Worm (Caenorhabditis elegans) whole organism, L4 larva: Measurements from ENCODE around the gene F42G2.5.

Source experiments
- F49E8.2 ChIP-seq: sonication (generic microtip); optimal IDR thresholded peaks from 2 replicates; lab custom pipeline; 2016; ENCODE audit warnings: missing compliant biosample characterization, mild to moderate bottlenecking, missing genetic modification characterization, borderline replicate concordance
- R02D3.7 ChIP-seq: fragments of 150-350 bp; sonication (generic microtip); optimal IDR thresholded peaks from 3 replicates; lab custom pipeline; 2014; ENCODE audit warnings: missing biosample characterization, missing genetic modification characterization
- T20F7.1 ChIP-seq: fragments of 200-800 bp; sonication (Bioruptor generic); optimal IDR thresholded peaks from 2 replicates; lab custom pipeline; 2018; ENCODE audit warnings: mild to moderate bottlenecking, missing genetic modification characterization, missing compliant biosample characterization
- Y105C5A.15 ChIP-seq: fragments of 200-800 bp; sonication (Bioruptor generic); IDR thresholded peaks from 2 replicates; pipeline ENCODE4 v1.3.6; 2022; ENCODE audit warnings: missing genetic modification characterization, missing compliant biosample characterization
- Y75B8A.6 ChIP-seq: fragments of 200-800 bp; sonication (Bioruptor generic); IDR thresholded peaks from 2 replicates; pipeline ENCODE4 v1.3.6; 2022; ENCODE audit warnings: missing genetic modification reagents, missing genetic modification characterization, missing compliant biosample characterization
- ZK337.2 ChIP-seq: fragments of 200-800 bp; sonication (Bioruptor generic); IDR thresholded peaks from 2 replicates; pipeline ENCODE4 v1.3.6; 2022; ENCODE audit warnings: missing genetic modification reagents, missing genetic modification characterization, missing compliant biosample characterization
- aly-2 ChIP-seq: sonication (generic microtip); optimal IDR thresholded peaks from 2 replicates; lab custom pipeline; 2018; ENCODE audit warnings: missing biosample characterization, missing genetic modification characterization
- ama-1 ChIP-seq: fragments of 150-350 bp; optimal IDR thresholded peaks from 2 replicates; lab custom pipeline; 2014; ENCODE audit warnings: inconsistent platforms, mixed read lengths
- attf-4 ChIP-seq: sonication (generic microtip); optimal IDR thresholded peaks from 3 replicates; lab custom pipeline; 2017; ENCODE audit warnings: missing biosample characterization, missing genetic modification characterization
- ceh-20 ChIP-seq: fragments of 200-800 bp; sonication (Bioruptor generic); IDR thresholded peaks from 2 replicates; pipeline ENCODE4 v1.3.6; 2022; ENCODE audit warnings: missing genetic modification reagents, missing genetic modification characterization, missing compliant biosample characterization
- ceh-44 ChIP-seq: fragments of 200-800 bp; sonication (Bioruptor generic); IDR thresholded peaks from 2 replicates; pipeline ENCODE4 v1.3.6; 2022; ENCODE audit warnings: missing genetic modification reagents, missing genetic modification characterization, missing compliant biosample characterization
- ceh-62 ChIP-seq: sonication (generic microtip); optimal IDR thresholded peaks from 2 replicates; lab custom pipeline; 2017; ENCODE audit warnings: missing biosample characterization, missing genetic modification characterization
- ceh-82 ChIP-seq: sonication (generic microtip); optimal IDR thresholded peaks from 2 replicates; lab custom pipeline; 2017; ENCODE audit warnings: missing biosample characterization, missing genetic modification characterization
- cey-2 ChIP-seq: sonication (generic microtip); optimal IDR thresholded peaks from 3 replicates; lab custom pipeline; 2017; ENCODE audit warnings: missing genetic modification characterization, mild to moderate bottlenecking, missing compliant biosample characterization, antibody characterized with exemption, borderline replicate concordance; ENCODE audit not compliant: insufficient read depth
- daf-12 ChIP-seq: fragments of 150-350 bp; optimal IDR thresholded peaks from 2 replicates; lab custom pipeline; 2014; ENCODE audit warnings: missing biosample characterization, missing genetic modification reagents, missing genetic modification characterization
- daf-16 ChIP-seq, 3 experiments: sonication (generic microtip); optimal IDR thresholded peaks; 2 replicates each; lab custom pipeline; 2016 to 2017; ENCODE audit warnings: missing genetic modification characterization in 3 of 3, missing genetic modification reagents in 3 of 3, mild to moderate bottlenecking in 2 of 3, missing compliant biosample characterization in 2 of 3, missing biosample characterization in 1 of 3, moderate library complexity in 1 of 3
- dmd-6 ChIP-seq: fragments of 200-800 bp; sonication (Bioruptor generic); IDR thresholded peaks from 2 replicates; pipeline ENCODE4 v1.3.6; 2022; ENCODE audit warnings: missing genetic modification reagents, missing genetic modification characterization, missing compliant biosample characterization
- dmd-8 ChIP-seq: fragments of 200-800 bp; sonication (Bioruptor generic); IDR thresholded peaks from 2 replicates; pipeline ENCODE4 v1.3.6; 2022; ENCODE audit warnings: missing genetic modification characterization, missing compliant biosample characterization
- dmd-9 ChIP-seq: fragments of 200-800 bp; sonication (Bioruptor generic); IDR thresholded peaks from 2 replicates; pipeline ENCODE4 v1.3.6; 2022; ENCODE audit warnings: missing genetic modification reagents, missing genetic modification characterization, missing compliant biosample characterization
- dve-1 ChIP-seq: sonication (generic microtip); optimal IDR thresholded peaks from 2 replicates; lab custom pipeline; 2017; ENCODE audit warnings: antibody characterized with exemption, mild to moderate bottlenecking, missing genetic modification characterization, missing compliant biosample characterization; ENCODE audit not compliant: insufficient read depth
- egl-27 ChIP-seq: sonication (generic microtip); optimal IDR thresholded peaks from 3 replicates; lab custom pipeline; 2017; ENCODE audit warnings: missing biosample characterization, missing genetic modification reagents, missing genetic modification characterization
- egl-43 ChIP-seq: fragments of 200-800 bp; sonication (Bioruptor generic); IDR thresholded peaks from 2 replicates; pipeline ENCODE4 v1.3.6; 2022; ENCODE audit warnings: missing genetic modification reagents, missing genetic modification characterization, missing compliant biosample characterization
- hlh-11 ChIP-seq: fragments of 200-800 bp; sonication (Bioruptor generic); optimal IDR thresholded peaks from 2 replicates; lab custom pipeline; 2018; ENCODE audit warnings: mild to moderate bottlenecking, missing genetic modification characterization, missing compliant biosample characterization
- hlh-30 ChIP-seq: sonication (generic microtip); optimal IDR thresholded peaks from 2 replicates; lab custom pipeline; 2017; ENCODE audit warnings: antibody characterized with exemption, mild to moderate bottlenecking, missing genetic modification characterization, missing compliant biosample characterization; ENCODE audit not compliant: insufficient read depth
- jun-1 ChIP-seq: fragments of 150-350 bp; optimal IDR thresholded peaks from 2 replicates; lab custom pipeline; 2014; ENCODE audit warnings: missing biosample characterization, missing genetic modification reagents, missing genetic modification characterization
- lin-1 ChIP-seq: fragments of 200-800 bp; sonication (Bioruptor generic); IDR thresholded peaks from 2 replicates; pipeline ENCODE4 v1.3.6; 2022; ENCODE audit warnings: missing genetic modification reagents, missing genetic modification characterization, missing compliant biosample characterization
- lin-38 ChIP-seq: fragments of 200-800 bp; sonication (Bioruptor generic); IDR thresholded peaks from 2 replicates; pipeline ENCODE4 v1.3.6; 2022; ENCODE audit warnings: missing genetic modification reagents, missing genetic modification characterization, missing compliant biosample characterization
- lsy-2 ChIP-seq, 2 experiments: fragments of 150-350 bp in 1 of 2; sonication (generic microtip) in 1 of 2; optimal IDR thresholded peaks; 2 replicates each; lab custom pipeline; 2014 to 2017; ENCODE audit warnings: missing biosample characterization in 2 of 2, missing genetic modification characterization in 2 of 2
- madf-5 ChIP-seq, 2 experiments: fragments of 200-800 bp; sonication (Bioruptor generic); IDR thresholded peaks; 2 replicates each; pipeline ENCODE4 v1.3.6; 2022; ENCODE audit warnings: missing compliant biosample characterization in 2 of 2, missing genetic modification characterization in 2 of 2
- mdl-1 ChIP-seq, 2 experiments: fragments of 150-350 bp in 1 of 2; sonication (generic microtip) in 1 of 2; optimal IDR thresholded peaks; 2 replicates each; lab custom pipeline; 2014 to 2017; ENCODE audit warnings: missing biosample characterization in 2 of 2, missing genetic modification characterization in 2 of 2
- mep-1 ChIP-seq: fragments of 150-350 bp; sonication (generic microtip); optimal IDR thresholded peaks from 3 replicates; lab custom pipeline; 2014; ENCODE audit warnings: missing biosample characterization, missing genetic modification characterization
- mxl-3 ChIP-seq: fragments of 200-800 bp; sonication (Bioruptor generic); optimal IDR thresholded peaks from 2 replicates; lab custom pipeline; 2018; ENCODE audit warnings: mild to moderate bottlenecking, missing genetic modification characterization, missing compliant biosample characterization
- nhr-102 ChIP-seq: sonication (generic microtip); optimal IDR thresholded peaks from 2 replicates; lab custom pipeline; 2016; ENCODE audit warnings: mild to moderate bottlenecking, missing genetic modification characterization, moderate library complexity, missing compliant biosample characterization
- nhr-237 ChIP-seq: sonication (generic microtip); optimal IDR thresholded peaks from 2 replicates; lab custom pipeline; 2017; ENCODE audit warnings: missing biosample characterization, missing genetic modification characterization
- nhr-28 ChIP-seq: fragments of 150-350 bp; optimal IDR thresholded peaks from 2 replicates; lab custom pipeline; 2014; ENCODE audit warnings: missing biosample characterization, missing genetic modification characterization
- nhr-41 ChIP-seq: fragments of 200-800 bp; sonication (Bioruptor generic); IDR thresholded peaks from 2 replicates; pipeline ENCODE4 v1.3.6; 2022; ENCODE audit warnings: missing genetic modification reagents, missing genetic modification characterization, missing compliant biosample characterization
- nhr-48 ChIP-seq: sonication (generic microtip); optimal IDR thresholded peaks from 2 replicates; lab custom pipeline; 2016; ENCODE audit warnings: mild to moderate bottlenecking, missing genetic modification characterization, missing compliant biosample characterization
- nhr-6 ChIP-seq: fragments of 150-350 bp; optimal IDR thresholded peaks from 2 replicates; lab custom pipeline; 2014; ENCODE audit warnings: missing biosample characterization, missing genetic modification characterization
- php-3 ChIP-seq: fragments of 200-800 bp; sonication (Bioruptor generic); IDR thresholded peaks from 2 replicates; pipeline ENCODE4 v1.3.6; 2022; ENCODE audit warnings: missing genetic modification reagents, missing genetic modification characterization, missing compliant biosample characterization
- pqm-1 ChIP-seq: sonication (generic microtip); optimal IDR thresholded peaks from 2 replicates; lab custom pipeline; 2017; ENCODE audit warnings: missing biosample characterization, missing genetic modification characterization
- spr-1 ChIP-seq: sonication (generic microtip); optimal IDR thresholded peaks from 2 replicates; lab custom pipeline; 2016; ENCODE audit warnings: mild to moderate bottlenecking, missing genetic modification characterization, missing compliant biosample characterization
- unc-130 ChIP-seq: sonication (generic microtip); optimal IDR thresholded peaks from 2 replicates; lab custom pipeline; 2016; ENCODE audit warnings: missing genetic modification reagents, missing genetic modification characterization, missing compliant biosample characterization
- unc-62 ChIP-seq, 3 experiments: fragments of 150-350 bp in 1 of 3; sonication (generic microtip); optimal IDR thresholded peaks in 2 of 3; peaks in 1 of 3; 1 replicate in 1 of 3; 2 replicates in 2 of 3; lab custom pipeline; 2014 to 2017; ENCODE audit warnings: missing biosample characterization in 3 of 3, missing genetic modification characterization in 3 of 3, missing genetic modification reagents in 3 of 3, missing genotype in 1 of 3
- vab-7 ChIP-seq: fragments of 200-800 bp; sonication (Bioruptor generic); IDR thresholded peaks from 2 replicates; pipeline ENCODE4 v1.3.6; 2022; ENCODE audit warnings: missing genetic modification reagents, missing genetic modification characterization, missing compliant biosample characterization
- zfp-3 ChIP-seq: fragments of 200-800 bp; sonication (Bioruptor generic); conservative IDR thresholded peaks from 2 replicates; pipeline ENCODE4 v1.3.6; 2022; ENCODE audit warnings: missing genetic modification reagents, missing genetic modification characterization, missing compliant biosample characterization
- ztf-11 ChIP-seq: fragments of 150-350 bp; optimal IDR thresholded peaks from 2 replicates; lab custom pipeline; 2014; ENCODE audit warnings: missing biosample characterization, missing genetic modification characterization

The F42G2.5 gene

DNA sequence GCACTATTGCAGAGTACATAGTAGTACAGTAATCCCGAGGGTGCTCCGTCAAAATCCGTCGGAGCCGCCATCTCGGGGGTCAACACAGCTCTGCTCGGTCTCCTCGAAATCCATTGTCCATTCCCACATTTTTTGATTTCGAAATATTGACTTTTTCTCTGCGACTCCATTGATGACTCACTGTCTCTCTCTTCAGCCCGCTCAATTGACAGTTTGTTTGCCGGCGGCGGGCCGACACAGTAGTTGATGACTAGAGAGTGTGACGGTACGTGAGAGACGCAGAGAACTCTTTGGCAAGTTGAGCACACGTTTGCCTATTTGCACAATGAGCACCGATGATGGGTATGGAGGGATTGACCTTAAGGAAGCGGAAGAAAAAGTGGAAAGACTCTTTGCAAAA, 37.0 kb upstream of the F42G2.5 start (continued):
- no peak for TF ChIP-seq mdl-1 (tag; optimal IDR thresholded peaks at IDR 0.05; lab: Kevin White, UChicago)
- no peak for TF ChIP-seq lin-38 (GFP tag; lab: Robert Waterston, UW)
- peak; percentile 72 for TF ChIP-seq pqm-1 (tag; lab: Kevin White, UChicago)
- TF ChIP-seq daf-16 (GFP tag; optimal IDR thresholded peaks at IDR 0.05; lab: Kevin White, UChicago): no peak
- peak; percentile 77 for TF ChIP-seq daf-16 (tag; optimal IDR thresholded peaks at IDR 0.05; lab: Kevin White, UChicago)
- no peak for TF ChIP-seq nhr-102
- no peak for TF ChIP-seq ztf-11
- no peak for TF ChIP-seq egl-43 (GFP tag; lab: Robert Waterston, UW)
- no peak for TF ChIP-seq R02D3.7 (tag; lab: Kevin White, UChicago)
- no peak for TF ChIP-seq Y105C5A.15 (GFP tag; lab: Robert Waterston, UW)
- TF ChIP-seq attf-4: no peak
- no peak for TF ChIP-seq jun-1
- TF ChIP-seq nhr-237 (tag; lab: Kevin White, UChicago): no peak
- peak; percentile 66; the same call in 1 of the 2 replicates for TF ChIP-seq lin-1 (GFP tag; lab: Robert Waterston, UW)
- TF ChIP-seq cey-2 (tag; lab: Kevin White, UChicago): no peak
- TF ChIP-seq T20F7.1 (GFP tag; lab: Kevin White, UChicago): no peak
- TF ChIP-seq php-3: no peak
- TF ChIP-seq unc-62 (GFP tag; optimal IDR thresholded peaks at IDR 0.05 in 1 of 2; lab: Kevin White, UChicago): no peak
- TF ChIP-seq unc-62 (tag; optimal IDR thresholded peaks at IDR 0.05; lab: Kevin White, UChicago): no peak
- TF ChIP-seq ceh-82 (tag; lab: Kevin White, UChicago): no peak
- TF ChIP-seq aly-2: no peak

- TF ChIP-seq hlh-30: peak; percentile 6
- TF ChIP-seq spr-1 (tag; lab: Kevin White, UChicago): no peak
- TF ChIP-seq dmd-8 (GFP tag; lab: Robert Waterston, UW): no peak
- TF ChIP-seq mep-1 (tag; lab: Kevin White, UChicago): peak; percentile 32
- 0 out of 2 replicates have a peak, but pooled peaks have one; percentile 49 for TF ChIP-seq Y75B8A.6 (GFP tag; lab: Robert Waterston, UW)
- TF ChIP-seq dmd-6 (GFP tag; lab: Robert Waterston, UW): peak; percentile 21; the same call in 1 of the 2 replicates
- TF ChIP-seq dve-1: peak; percentile 32
- no peak for TF ChIP-seq nhr-41
- peak; percentile 69 for TF ChIP-seq nhr-28 (tag; lab: Kevin White, UChicago)
- TF ChIP-seq daf-16 (GFP tag; optimal IDR thresholded peaks at IDR 0.05; lab: Kevin White, UChicago): no peak
- TF ChIP-seq daf-16 (tag; optimal IDR thresholded peaks at IDR 0.05; lab: Kevin White, UChicago): peak; percentile 26
- TF ChIP-seq madf-5 (GFP tag; IDR thresholded peaks at IDR 0.05; lab: Robert Waterston, UW): no peak
- peak in 1 of 2 experiments; percentile 5 for TF ChIP-seq lsy-2 (tag; optimal IDR thresholded peaks at IDR 0.05; lab: Kevin White, UChicago)
- no peak for TF ChIP-seq ceh-20 (GFP tag; lab: Robert Waterston, UW)
- peak; percentile 31 for TF ChIP-seq hlh-11 (tag; lab: Kevin White, UChicago)
- TF ChIP-seq pqm-1 (tag; lab: Kevin White, UChicago): peak; percentile 32
- peak; percentile 31 for TF ChIP-seq mxl-3 (GFP tag; lab: Kevin White, UChicago)
- TF ChIP-seq ama-1 (lab: Kevin White, UChicago): peak; percentile 27
Measured at ce11 chrII:2452492-2452891, 34.7 kb upstream of the F42G2.5 start.

- TF ChIP-seq daf-12 (no peak), vab-7 (GFP tag; lab: Robert Waterston, UW) (0 out of 2 replicates have a peak, but pooled peaks have one; percentile 25), unc-130 (GFP tag; lab: Kevin White, UChicago) (peak; percentile 92), nhr-6 (tag; lab: Kevin White, UChicago) (no peak), madf-5 (GFP tag; IDR thresholded peaks at IDR 0.05; lab: Robert Waterston, UW) (no peak), hlh-11 (tag; lab: Kevin White, UChicago) (peak; percentile 36), nhr-48 (tag; lab: Kevin White, UChicago) (no peak), dmd-9 (GFP tag; lab: Robert Waterston, UW) (peak; percentile 73; the same call in 1 of the 2 replicates), ZK337.2 (GFP tag; lab: Robert Waterston, UW) (peak; percentile 96), ceh-62 (tag; lab: Kevin White, UChicago) (no peak), zfp-3 (GFP tag; lab: Robert Waterston, UW) (peak; percentile 48; the same call in 1 of the 2 replicates), F49E8.2 (tag; lab: Kevin White, UChicago) (peak; percentile 35), lin-1 (GFP tag; lab: Robert Waterston, UW) (no peak), lsy-2 (tag; optimal IDR thresholded peaks at IDR 0.05; lab: Kevin White, UChicago) (peak in 1 of 2 experiments; percentile 36), lin-38 (GFP tag; lab: Robert Waterston, UW) (peak; percentile 82), egl-27 (no peak), Y105C5A.15 (GFP tag; lab: Robert Waterston, UW) (no peak), mdl-1 (tag; optimal IDR thresholded peaks at IDR 0.05; lab: Kevin White, UChicago) (no peak), R02D3.7 (tag; lab: Kevin White, UChicago) (no peak), dve-1 (peak; percentile 1), ceh-44 (GFP tag; lab: Robert Waterston, UW) (peak; percentile 80)
Measured at ce11 chrII:2450990-2451389, 33.2 kb upstream of the F42G2.5 start.
